Fruit fly (Drosophila melanogaster): Measurements from ENCODE around the gene elg1.

elg1 gene

dm6 chr3L:16160420-16161069 is 28.7 kb downstream of the elg1 start (continued):
- TF ChIP-seq CG2678 (tag; optimal IDR thresholded peaks at IDR 0.05) (peak; percentile 86), dimm (GFP tag; IDR thresholded peaks at IDR 0.05) (no peak), pho (GFP tag; optimal IDR thresholded peaks at IDR 0.05) (peak; percentile 72), ranshi (GFP tag; IDR thresholded peaks at IDR 0.05) (0 out of 2 replicates have a peak, but pooled peaks have one; percentile 3), rib (GFP tag; IDR thresholded peaks at IDR 0.05) (no peak; the same call in 1 of the 2 replicates), CG7556 (GFP tag; optimal IDR thresholded peaks at IDR 0.05) (peak; percentile 63), CG34422 (GFP tag; IDR thresholded peaks at IDR 0.05) (peak; percentile 33; the same call in 1 of the 3 replicates), zen (tag; optimal IDR thresholded peaks at IDR 0.05) (no peak), BEAF-32 (GFP tag; optimal IDR thresholded peaks at IDR 0.05) (no peak), Med (GFP tag) (peak; percentile 82), Xbp1 (GFP tag; optimal IDR thresholded peaks at IDR 0.05) (peak; percentile 64), Sox100B (GFP tag; optimal IDR thresholded peaks at IDR 0.05) (peak; percentile 55), Bgb (GFP tag; IDR thresholded peaks at IDR 0.05; ENCODE audit: partially characterized antibody) (no peak), lov (optimal IDR thresholded peaks at IDR 0.05) (no peak), lov (GFP tag; IDR thresholded peaks at IDR 0.05) (no peak), H2.0 (GFP tag; IDR thresholded peaks at IDR 0.05) (no peak), fu2 (GFP tag; optimal IDR thresholded peaks at IDR 0.05) (peak; percentile 60), Trl (optimal IDR thresholded peaks at IDR 0.05) (no peak), Trl (GFP tag; optimal IDR thresholded peaks at IDR 0.05) (peak; percentile 55), CG8478 (optimal IDR thresholded peaks at IDR 0.05) (no peak), CG18011 (GFP tag; optimal IDR thresholded peaks at IDR 0.05) (no peak), D19B (GFP tag; optimal IDR thresholded peaks at IDR 0.05) (no peak), cad (GFP tag; optimal IDR thresholded peaks at IDR 0.05) (no peak), gro (GFP tag; optimal IDR thresholded peaks at IDR 0.05) (peak; percentile 69), her (GFP tag; optimal IDR thresholded peaks at IDR 0.05) (peak; percentile 42), Dip2 (GFP tag; IDR thresholded peaks at IDR 0.05) (no peak), Optix (GFP tag; IDR thresholded peaks at IDR 0.05) (peak; percentile 10; the same call in 1 of the 3 replicates), Gug (GFP tag; IDR thresholded peaks at IDR 0.05) (peak; percentile 32; the same call in 1 of the 4 replicates), CG9609 (GFP tag; optimal IDR thresholded peaks at IDR 0.05) (peak; percentile 73), Pdp1 (GFP tag; optimal IDR thresholded peaks at IDR 0.05) (peak in 1 of 2 experiments; percentile 52), dmrt11E (tag; optimal IDR thresholded peaks at IDR 0.05) (no peak), croc (GFP tag; conservative IDR thresholded peaks at IDR 0.05) (peak; percentile 41; the same call in 2 of the 3 replicates), lab (GFP tag; optimal IDR thresholded peaks at IDR 0.05) (peak; percentile 77), Atf-2 (GFP tag; optimal IDR thresholded peaks at IDR 0.05) (peak; percentile 35), CoRest (tag; optimal IDR thresholded peaks at IDR 0.05) (peak; percentile 82), Hsf (GFP tag; optimal IDR thresholded peaks at IDR 0.05) (peak; percentile 59), Ptx1 (GFP tag; IDR thresholded peaks at IDR 0.05) (peak; percentile 70), Meics (GFP tag; optimal IDR thresholded peaks at IDR 0.05) (peak; percentile 71), corto (GFP tag; optimal IDR thresholded peaks at IDR 0.05) (no peak), Elba2 (GFP tag; optimal IDR thresholded peaks at IDR 0.05) (no peak), CG3726 (GFP tag; IDR thresholded peaks at IDR 0.05) (0 out of 3 replicates have a peak, but pooled peaks have one; percentile 24), CG10274 (GFP tag; optimal IDR thresholded peaks at IDR 0.05) (peak; percentile 41), Adf1 (GFP tag; IDR thresholded peaks at IDR 0.05) (no peak), sens-2 (GFP tag; IDR thresholded peaks at IDR 0.05) (no peak), eyg (GFP tag; optimal IDR thresholded peaks at IDR 0.05) (peak; percentile 61), pita (GFP tag; optimal IDR thresholded peaks at IDR 0.05) (no peak), h (optimal IDR thresholded peaks at IDR 0.05) (no peak), gfzf (GFP tag; optimal IDR thresholded peaks at IDR 0.05) (no peak), hkb (optimal IDR thresholded peaks at IDR 0.05) (no peak), hkb (GFP tag; IDR thresholded peaks at IDR 0.05) (peak; percentile 38; the same call in 1 of the 2 replicates), CG10462 (GFP tag; optimal IDR thresholded peaks at IDR 0.05) (no peak), pzg (GFP tag; optimal IDR thresholded peaks at IDR 0.05) (no peak)
